Fruit fly (Drosophila melanogaster): ENCODE data around the gene CG14050.
A peak's percentile ranks its signal among the peaks of the same experiment; 100 is the strongest.

Gene CG14050

DNA sequence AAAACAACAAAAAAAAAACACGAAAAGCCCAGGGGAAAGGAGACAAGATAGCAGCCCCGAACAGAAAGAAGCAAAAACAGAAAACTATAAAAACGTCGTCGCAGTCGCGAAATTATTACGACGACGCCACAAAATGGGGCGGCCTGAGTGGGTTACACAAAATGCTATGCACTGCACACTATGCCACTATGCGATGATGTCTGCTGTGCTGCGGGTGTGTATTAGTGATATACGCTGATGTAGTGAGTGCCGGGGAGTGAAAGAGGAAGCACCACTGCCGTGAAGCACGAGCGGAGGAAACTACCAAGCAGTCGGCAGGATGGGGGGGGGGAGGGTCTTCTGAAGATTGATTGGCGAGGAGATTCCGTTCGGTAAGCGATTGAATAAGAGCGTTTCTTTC, 39.0 kb downstream of the CG14050 start (continued):
- TF ChIP-seq ase (GFP tag; IDR thresholded peaks at IDR 0.05): no peak
- TF ChIP-seq Trl (optimal IDR thresholded peaks at IDR 0.05): no peak
- TF ChIP-seq Trl (GFP tag; optimal IDR thresholded peaks at IDR 0.05): no peak
- peak; percentile 16; the same call in 1 of the 2 replicates for TF ChIP-seq Drgx (GFP tag; IDR thresholded peaks at IDR 0.05)
- no peak for TF ChIP-seq CG6791 (GFP tag; IDR thresholded peaks at IDR 0.05; ENCODE audit: partially characterized antibody)
- TF ChIP-seq CG10147 (GFP tag; optimal IDR thresholded peaks at IDR 0.05): no peak
- TF ChIP-seq chinmo (GFP tag; IDR thresholded peaks at IDR 0.05; ENCODE audit: partially characterized antibody): peak; percentile 75; the same call in 1 of the 4 replicates
- peak in 1 of 2 experiments; percentile 18 for TF ChIP-seq bsh (GFP tag; optimal IDR thresholded peaks at IDR 0.05)
- peak; percentile 15 for TF ChIP-seq cg (GFP tag; optimal IDR thresholded peaks at IDR 0.05)
- TF ChIP-seq CG10321 (GFP tag; IDR thresholded peaks at IDR 0.05): no peak
- TF ChIP-seq MTF-1 (GFP tag; optimal IDR thresholded peaks at IDR 0.05; ENCODE audit: borderline replicate concordance): no peak
- peak in 1 of 2 experiments; percentile 51 for TF ChIP-seq Pdp1 (GFP tag; optimal IDR thresholded peaks at IDR 0.05)
- TF ChIP-seq GATAe (GFP tag; conservative IDR thresholded peaks at IDR 0.05): no peak
- TF ChIP-seq CG4854 (GFP tag; optimal IDR thresholded peaks at IDR 0.05): no peak
- TF ChIP-seq CG9727 (GFP tag; optimal IDR thresholded peaks at IDR 0.05): no peak
- no peak for TF ChIP-seq Oli (tag; optimal IDR thresholded peaks at IDR 0.05)

- TF ChIP-seq CG9932 (GFP tag; IDR thresholded peaks at IDR 0.05) (0 out of 2 replicates have a peak, but pooled peaks have one; percentile 14), CG2116 (GFP tag; optimal IDR thresholded peaks at IDR 0.05) (no peak), CG7963 (GFP tag; IDR thresholded peaks at IDR 0.05; ENCODE audit: partially characterized antibody) (no peak), Hey (tag; optimal IDR thresholded peaks at IDR 0.05) (peak; percentile 98), exex (tag; optimal IDR thresholded peaks at IDR 0.05) (peak; percentile 90), Sry-δ (GFP tag; optimal IDR thresholded peaks at IDR 0.05) (no peak), caup (GFP tag; optimal IDR thresholded peaks at IDR 0.05; ENCODE audit: severe bottlenecking) (peak; percentile 22), sug (tag; optimal IDR thresholded peaks at IDR 0.05) (peak; percentile 82), gsb-n (tag; optimal IDR thresholded peaks at IDR 0.05) (no peak), Nf-YC (tag; optimal IDR thresholded peaks at IDR 0.05) (peak; percentile 13), CG16815 (GFP tag; optimal IDR thresholded peaks at IDR 0.05) (no peak), CG18599 (GFP tag; optimal IDR thresholded peaks at IDR 0.05) (peak; percentile 26), crol (GFP tag; IDR thresholded peaks at IDR 0.05) (peak; percentile 83), CG3726 (GFP tag; IDR thresholded peaks at IDR 0.05) (no peak), CG3847 (GFP tag; IDR thresholded peaks at IDR 0.05) (no peak), CG6175 (GFP tag; IDR thresholded peaks at IDR 0.05) (no peak), mirr (GFP tag; optimal IDR thresholded peaks at IDR 0.05) (peak; percentile 62), CG34376 (GFP tag; optimal IDR thresholded peaks at IDR 0.05) (peak; percentile 45), ftz-f1 (GFP tag; optimal IDR thresholded peaks at IDR 0.05) (peak; percentile 70), TFAM (GFP tag; optimal IDR thresholded peaks at IDR 0.05) (no peak), GATAe (GFP tag; conservative IDR thresholded peaks at IDR 0.05) (peak; percentile 85), CG33557 (GFP tag; optimal IDR thresholded peaks at IDR 0.05) (no peak), CG4707 (GFP tag; optimal IDR thresholded peaks at IDR 0.05) (no peak), CG8290 (GFP tag; optimal IDR thresholded peaks at IDR 0.05) (no peak), CG8290 (tag; optimal IDR thresholded peaks at IDR 0.05) (peak in 1 of 2 experiments; percentile 10), cwo (GFP tag; optimal IDR thresholded peaks at IDR 0.05) (peak; percentile 59), CG34224 (GFP tag; IDR thresholded peaks at IDR 0.05; ENCODE audit: partially characterized antibody) (no peak), grn (GFP tag; optimal IDR thresholded peaks at IDR 0.05) (peak; percentile 38), Med (GFP tag) (peak; percentile 61), MTF-1 (GFP tag; optimal IDR thresholded peaks at IDR 0.05; ENCODE audit: borderline replicate concordance) (no peak), CG10543 (GFP tag; optimal IDR thresholded peaks at IDR 0.05) (peak; percentile 28), nau (GFP tag; optimal IDR thresholded peaks at IDR 0.05) (no peak), sd (tag; optimal IDR thresholded peaks at IDR 0.05) (peak; percentile 18), Sox100B (GFP tag; optimal IDR thresholded peaks at IDR 0.05) (no peak), CG4360 (GFP tag; IDR thresholded peaks at IDR 0.05) (no peak)
Observed at dm6 chrX:2286255-2286654, 39.8 kb downstream of the CG14050 start.
